Fruit fly (Drosophila melanogaster) whole organism, embryonic: ENCODE results near the gene niki.
A peak's percentile ranks its signal among the peaks of the same experiment; 100 is the strongest.

Source experiments
- Atf-2 ChIP-seq: fragments of 200-800 bp; sonication (Bioruptor generic); optimal IDR thresholded peaks from 2 replicates; lab custom pipeline; 2016; ENCODE audit warnings: missing biosample characterization, missing genetic modification characterization
- BEAF-32 ChIP-seq: fragments of 200-800 bp; sonication (Bioruptor generic); optimal IDR thresholded peaks from 3 replicates; lab custom pipeline; 2017; ENCODE audit warnings: missing biosample characterization, missing genetic modification characterization, mild to moderate bottlenecking, moderate library complexity, missing genetic modification reagents
- CG10366 ChIP-seq: fragments of 200-800 bp; sonication (Bioruptor generic); IDR thresholded peaks from 2 replicates; pipeline ENCODE4 v1.3.6; 2022; ENCODE audit warnings: missing biosample characterization, missing genetic modification characterization
- CG10462 ChIP-seq: fragments of 200-800 bp; sonication (Bioruptor generic); optimal IDR thresholded peaks from 2 replicates; lab custom pipeline; 2016; ENCODE audit warnings: missing biosample characterization, missing genetic modification characterization
- CG10565 ChIP-seq: fragments of 200-800 bp; sonication (Bioruptor generic); optimal IDR thresholded peaks from 3 replicates; lab custom pipeline; 2016; ENCODE audit warnings: missing biosample characterization, mild to moderate bottlenecking, missing genetic modification characterization
- CG10959 ChIP-seq: fragments of 200-800 bp; sonication (Bioruptor generic); IDR thresholded peaks from 2 replicates; pipeline ENCODE4 v1.3.6; 2022; ENCODE audit warnings: missing biosample characterization, missing genetic modification characterization
- CG11085 ChIP-seq: fragments of 200-800 bp; sonication (Bioruptor generic); IDR thresholded peaks from 2 replicates; pipeline ENCODE4 v1.3.6; 2022; ENCODE audit warnings: missing biosample characterization, missing genetic modification characterization
- CG11695 ChIP-seq: fragments of 200-800 bp; sonication (Bioruptor generic); IDR thresholded peaks from 3 replicates; pipeline ENCODE4 v1.3.6; 2022; ENCODE audit warnings: missing biosample characterization, missing genetic modification characterization
- CG12071 ChIP-seq: fragments of 200-800 bp; sonication (Bioruptor generic); optimal IDR thresholded peaks from 3 replicates; lab custom pipeline; 2018; ENCODE audit warnings: missing biosample characterization, mild to moderate bottlenecking, missing genetic modification characterization
- CG12391 ChIP-seq: fragments of 200-800 bp; sonication (Bioruptor generic); optimal IDR thresholded peaks from 3 replicates; lab custom pipeline; 2018; ENCODE audit warnings: missing biosample characterization, mild to moderate bottlenecking, missing genetic modification characterization, moderate library complexity
- CG1529 ChIP-seq: fragments of 200-800 bp; sonication (Bioruptor generic); optimal IDR thresholded peaks from 3 replicates; lab custom pipeline; 2018; ENCODE audit warnings: missing biosample characterization, missing genetic modification characterization
- CG15479 ChIP-seq: fragments of 200-800 bp; sonication (Bioruptor generic); optimal IDR thresholded peaks from 3 replicates; lab custom pipeline; 2019; ENCODE audit warnings: missing biosample characterization, mild to moderate bottlenecking, missing genetic modification characterization, moderate library complexity
- CG31365 ChIP-seq: fragments of 200-800 bp; sonication (Bioruptor generic); optimal IDR thresholded peaks from 2 replicates; lab custom pipeline; 2018; ENCODE audit warnings: missing biosample characterization, mild to moderate bottlenecking, missing genetic modification characterization
- CG4282 ChIP-seq: fragments of 200-800 bp; sonication (Bioruptor generic); optimal IDR thresholded peaks from 2 replicates; lab custom pipeline; 2016; ENCODE audit warnings: missing biosample characterization, missing genetic modification characterization
- CG6254 ChIP-seq: fragments of 200-800 bp; sonication (Bioruptor generic); optimal IDR thresholded peaks from 3 replicates; lab custom pipeline; 2017; ENCODE audit warnings: mild to moderate bottlenecking, missing biosample characterization, missing genetic modification reagents, missing genetic modification characterization
- CG7786 ChIP-seq: fragments of 200-800 bp; sonication (Bioruptor generic); optimal IDR thresholded peaks from 2 replicates; lab custom pipeline; 2016; ENCODE audit warnings: missing biosample characterization, missing genetic modification characterization
- CG7963 ChIP-seq: fragments of 200-800 bp; sonication (Bioruptor generic); IDR thresholded peaks from 3 replicates; pipeline ENCODE4 v1.3.6; 2022; ENCODE audit warnings: missing biosample characterization, missing genetic modification characterization; ENCODE audit not compliant: partially characterized antibody
- CG8281 ChIP-seq: fragments of 200-800 bp; sonication (Bioruptor generic); optimal IDR thresholded peaks from 2 replicates; lab custom pipeline; 2018; ENCODE audit warnings: missing biosample characterization, mild to moderate bottlenecking, missing genetic modification characterization, moderate library complexity
- CG8924 ChIP-seq: fragments of 200-800 bp; optimal IDR thresholded peaks from 3 replicates; lab custom pipeline; 2019; ENCODE audit warnings: missing biosample characterization, mild to moderate bottlenecking, missing genetic modification characterization, moderate library complexity
- Dip3 ChIP-seq: fragments of 200-800 bp; sonication (Bioruptor generic); optimal IDR thresholded peaks from 3 replicates; lab custom pipeline; 2016; ENCODE audit warnings: missing biosample characterization, missing genetic modification characterization
- Eip74EF ChIP-seq, 2 experiments: fragments of 200-800 bp in 1 of 2; fragments of >200 bp in 1 of 2; sonication (Bioruptor generic) in 1 of 2; optimal IDR thresholded peaks; 2 replicates each; lab custom pipeline; 2017 to 2019; ENCODE audit warnings: missing biosample characterization in 2 of 2, missing genetic modification characterization in 2 of 2, mild to moderate bottlenecking in 1 of 2, moderate library complexity in 1 of 2
- Ets97D ChIP-seq: fragments of 200-800 bp; sonication (Bioruptor generic); optimal IDR thresholded peaks from 3 replicates; lab custom pipeline; 2016; ENCODE audit warnings: missing biosample characterization, missing genetic modification characterization
- HLH3B ChIP-seq: fragments of 200-800 bp; sonication (Bioruptor generic); IDR thresholded peaks from 2 replicates; pipeline ENCODE4 v1.3.6; 2022; ENCODE audit warnings: missing biosample characterization, missing genetic modification characterization
- Hey ChIP-seq: fragments of 200-800 bp; sonication (Bioruptor generic); optimal IDR thresholded peaks from 3 replicates; lab custom pipeline; 2018; ENCODE audit warnings: missing biosample characterization, mild to moderate bottlenecking, missing genetic modification characterization
- Hr51 ChIP-seq, 2 experiments: fragments of 200-800 bp; sonication (Bioruptor generic); optimal IDR thresholded peaks; 2 replicates in 1 of 2; 3 replicates in 1 of 2; lab custom pipeline; 2016 to 2018; ENCODE audit warnings: missing biosample characterization in 2 of 2, missing genetic modification characterization in 2 of 2, mild to moderate bottlenecking in 1 of 2, moderate library complexity in 1 of 2
- MESR4 ChIP-seq: fragments of 200-800 bp; sonication (Bioruptor generic); optimal IDR thresholded peaks from 2 replicates; lab custom pipeline; 2018; ENCODE audit warnings: missing biosample characterization, mild to moderate bottlenecking, missing genetic modification characterization, moderate library complexity
- Mad ChIP-seq: fragments of 200-800 bp; sonication (Bioruptor generic); optimal IDR thresholded peaks from 2 replicates; lab custom pipeline; 2016; ENCODE audit warnings: missing biosample characterization, missing genetic modification characterization
- Med ChIP-seq: fragments of 200-800 bp; sonication (Bioruptor generic); peaks from one replicate; lab custom pipeline; 2016; ENCODE audit warnings: missing biosample characterization, missing genetic modification characterization, mild to moderate bottlenecking, inconsistent platforms, moderate library complexity
- NK7.1 ChIP-seq: fragments of 200-800 bp; sonication (Bioruptor generic); optimal IDR thresholded peaks from 3 replicates; lab custom pipeline; 2016; ENCODE audit warnings: missing biosample characterization, missing genetic modification characterization
- Nf-YC ChIP-seq: fragments of 200-800 bp; optimal IDR thresholded peaks from 3 replicates; lab custom pipeline; 2019; ENCODE audit warnings: missing biosample characterization, mild to moderate bottlenecking, missing genetic modification characterization, moderate library complexity
- Oli ChIP-seq: fragments of 200-800 bp; sonication (Bioruptor generic); optimal IDR thresholded peaks from 2 replicates; lab custom pipeline; 2018; ENCODE audit warnings: missing biosample characterization, mild to moderate bottlenecking, missing genetic modification characterization, moderate library complexity
- Six4 ChIP-seq: fragments of 200-800 bp; sonication (Bioruptor generic); optimal IDR thresholded peaks from 2 replicates; lab custom pipeline; 2016; ENCODE audit warnings: missing biosample characterization, missing genetic modification characterization
- Stat92E ChIP-seq, 3 experiments: fragments of >200 bp in 2 of 3; fragments of 200-800 bp in 1 of 3; sonication (Bioruptor generic) in 1 of 3; optimal IDR thresholded peaks; 2 replicates each; lab custom pipeline; 2017 to 2019; ENCODE audit warnings: missing biosample characterization in 3 of 3, missing genetic modification characterization in 3 of 3, mild to moderate bottlenecking in 1 of 3, moderate library complexity in 1 of 3
- ab ChIP-seq: fragments of 200-800 bp; sonication (Bioruptor generic); optimal IDR thresholded peaks from 2 replicates; lab custom pipeline; 2016; ENCODE audit warnings: missing biosample characterization, missing genetic modification characterization
- bcd ChIP-seq: fragments of 200-800 bp; sonication (Bioruptor generic); optimal IDR thresholded peaks from 2 replicates; lab custom pipeline; 2017; ENCODE audit warnings: missing biosample characterization, mild to moderate bottlenecking, missing genetic modification characterization
- ci ChIP-seq: fragments of 200-800 bp; sonication (Bioruptor generic); IDR thresholded peaks from 3 replicates; pipeline ENCODE4 v1.3.6; 2022; ENCODE audit warnings: missing biosample characterization, missing genetic modification characterization
- crc ChIP-seq: fragments of 200-800 bp; sonication (Bioruptor generic); optimal IDR thresholded peaks from 2 replicates; lab custom pipeline; 2016; ENCODE audit warnings: missing biosample characterization, missing genetic modification characterization
- dati ChIP-seq: fragments of 200-800 bp; sonication (Bioruptor generic); IDR thresholded peaks from 2 replicates; pipeline ENCODE4 v1.3.6; 2022; ENCODE audit warnings: missing biosample characterization, missing genetic modification characterization
- en ChIP-seq: fragments of 200-800 bp; sonication (Bioruptor generic); optimal IDR thresholded peaks from 2 replicates; lab custom pipeline; 2016; ENCODE audit warnings: missing biosample characterization, missing genetic modification characterization
- gcm ChIP-seq: fragments of 200-800 bp; sonication (Bioruptor generic); optimal IDR thresholded peaks from 2 replicates; lab custom pipeline; 2019; ENCODE audit warnings: missing biosample characterization, mild to moderate bottlenecking, missing genetic modification characterization, moderate library complexity
- lab ChIP-seq: fragments of 200-800 bp; sonication (Bioruptor generic); optimal IDR thresholded peaks from 3 replicates; lab custom pipeline; 2017; ENCODE audit warnings: missing biosample characterization, missing genetic modification characterization, mild to moderate bottlenecking, moderate library complexity, missing genetic modification reagents
- ro ChIP-seq: fragments of 200-800 bp; sonication (Bioruptor generic); IDR thresholded peaks from 2 replicates; pipeline ENCODE4 v1.3.6; 2022; ENCODE audit warnings: missing biosample characterization, missing genetic modification characterization
- sc ChIP-seq, 3 experiments: fragments of >200 bp in 2 of 3; fragments of 200-800 bp in 1 of 3; sonication (Bioruptor generic) in 1 of 3; optimal IDR thresholded peaks; 2 replicates in 2 of 3; 3 replicates in 1 of 3; lab custom pipeline; 2017; ENCODE audit warnings: mild to moderate bottlenecking in 1 of 3, missing biosample characterization in 1 of 3, missing genetic modification characterization in 1 of 3, missing genetic modification reagents in 1 of 3
- sd ChIP-seq: fragments of 200-800 bp; sonication (Bioruptor generic); optimal IDR thresholded peaks from 3 replicates; lab custom pipeline; 2018; ENCODE audit warnings: missing biosample characterization, mild to moderate bottlenecking, missing genetic modification characterization, moderate library complexity
- seq ChIP-seq: fragments of 200-800 bp; sonication (Bioruptor generic); IDR thresholded peaks from 2 replicates; pipeline ENCODE4 v1.3.6; 2022; ENCODE audit warnings: missing biosample characterization, missing genetic modification characterization
- tio ChIP-seq: fragments of 200-800 bp; sonication (Bioruptor generic); optimal IDR thresholded peaks from 2 replicates; lab custom pipeline; 2017; ENCODE audit warnings: missing biosample characterization, missing genetic modification characterization, inconsistent platforms
- zfh1 ChIP-seq: fragments of 200-800 bp; sonication (Bioruptor generic); IDR thresholded peaks from 3 replicates; pipeline ENCODE4 v1.3.6; 2022; ENCODE audit warnings: missing biosample characterization, missing genetic modification characterization

niki gene

DNA sequence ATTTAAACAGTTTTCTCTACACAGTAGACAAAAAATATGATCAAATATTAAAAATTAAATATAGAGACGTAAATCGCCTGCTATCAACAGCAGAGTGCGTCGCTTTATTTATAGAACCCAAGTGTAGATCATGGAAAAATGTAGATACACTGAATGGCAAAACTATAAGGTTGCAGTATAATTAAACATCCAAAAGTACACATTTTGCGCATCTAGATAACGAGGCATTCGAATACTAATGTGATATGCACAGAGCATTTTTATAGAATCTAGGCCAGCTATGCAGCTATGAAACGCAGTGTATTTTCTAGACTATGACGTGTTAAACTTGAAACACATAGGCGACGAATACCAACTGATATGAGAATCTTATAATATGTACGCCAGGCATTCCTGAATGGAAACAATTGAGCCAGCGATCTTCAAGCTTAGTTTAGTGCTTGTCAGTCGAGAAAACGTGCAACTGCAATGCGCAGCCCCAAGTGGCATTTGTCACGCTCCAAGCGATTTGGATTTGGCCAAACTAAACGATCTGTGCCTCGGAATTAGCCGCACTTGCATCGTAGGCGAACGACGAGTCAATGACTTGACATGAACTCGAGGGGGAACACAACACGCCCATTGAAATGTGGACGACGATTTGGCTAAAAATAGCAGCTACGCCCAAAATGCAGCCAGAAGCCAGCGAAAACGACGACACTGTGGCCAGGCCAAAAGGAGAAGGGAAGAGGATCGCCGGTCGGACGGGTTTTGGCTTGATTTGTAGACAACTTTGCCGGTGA is 14.4 kb downstream of the niki start (continued):
- peak; percentile 73 for TF ChIP-seq CG8281 (tag; lab: Kevin White, UChicago)
- TF ChIP-seq CG31365, result peak; percentile 74
- peak; percentile 63 for TF ChIP-seq Atf-2 (GFP tag; lab: Kevin White, UChicago)
- peak; percentile 98 for TF ChIP-seq CG11695 (GFP tag; lab: Robert Waterston, UW)
- TF ChIP-seq CG10366 (GFP tag; lab: Robert Waterston, UW), result peak; percentile 89
- peak; percentile 94 for TF ChIP-seq ci (GFP tag; lab: Robert Waterston, UW)
- TF ChIP-seq zfh1 (GFP tag; lab: Robert Waterston, UW), result peak; percentile 87
- peak; percentile 92 for TF ChIP-seq CG7786 (GFP tag; lab: Kevin White, UChicago)
- peak; percentile 63; the same call in 1 of the 2 replicates for TF ChIP-seq CG11085 (GFP tag; lab: Robert Waterston, UW)
- peak; percentile 59 for TF ChIP-seq Hey (tag; lab: Kevin White, UChicago)
- peak in 1 of 2 experiments; percentile 81 for TF ChIP-seq Eip74EF (GFP tag; optimal IDR thresholded peaks at IDR 0.05; lab: Kevin White, UChicago)
- peak; percentile 99 for TF ChIP-seq Med (GFP tag; lab: Kevin White, UChicago)
- peak; percentile 95 for TF ChIP-seq lab
- TF ChIP-seq MESR4 (GFP tag; lab: Kevin White, UChicago), result peak; percentile 44
- peak; percentile 76 for TF ChIP-seq Ets97D (GFP tag; lab: Kevin White, UChicago)
- TF ChIP-seq dati (GFP tag; lab: Robert Waterston, UW), result peak; percentile 65
- TF ChIP-seq Mad (GFP tag; lab: Kevin White, UChicago), result peak; percentile 86
- peak; percentile 89 for TF ChIP-seq Oli
- no peak for TF ChIP-seq CG7963 (GFP tag; lab: Robert Waterston, UW)
- TF ChIP-seq gcm (GFP tag; lab: Kevin White, UChicago), result peak; percentile 82
- TF ChIP-seq Six4, result peak; percentile 75
- peak; percentile 89 for TF ChIP-seq HLH3B (GFP tag; lab: Robert Waterston, UW)
- TF ChIP-seq Stat92E (GFP tag; optimal IDR thresholded peaks at IDR 0.05; lab: Kevin White, UChicago), result peak in 1 of 3 experiments; percentile 6
- peak; percentile 92 for TF ChIP-seq seq (GFP tag; lab: Robert Waterston, UW)
- TF ChIP-seq sd (tag; lab: Kevin White, UChicago), result peak; percentile 84
- peak; percentile 44 for TF ChIP-seq CG10565 (GFP tag; lab: Kevin White, UChicago)
- peak; percentile 63 for TF ChIP-seq en
- TF ChIP-seq CG10959 (GFP tag; lab: Robert Waterston, UW), result peak; percentile 58; the same call in 1 of the 2 replicates
- no peak for TF ChIP-seq sc (optimal IDR thresholded peaks at IDR 0.05; lab: Kevin White, UChicago)
- peak; percentile 69 for TF ChIP-seq sc (GFP tag; optimal IDR thresholded peaks at IDR 0.05; lab: Kevin White, UChicago)
- peak; percentile 86 for TF ChIP-seq CG8924 (tag; lab: Kevin White, UChicago)
- peak; percentile 82 for TF ChIP-seq bcd (GFP tag; lab: Kevin White, UChicago)
- TF ChIP-seq Nf-YC (tag; lab: Kevin White, UChicago), result peak; percentile 72
- TF ChIP-seq CG1529, result peak; percentile 78
- TF ChIP-seq CG12071, result peak; percentile 94
- peak; percentile 76 to 90 for TF ChIP-seq Hr51 (GFP tag; optimal IDR thresholded peaks at IDR 0.05; lab: Kevin White, UChicago)
- peak; percentile 85 for TF ChIP-seq CG12391 (tag; lab: Kevin White, UChicago)
- TF ChIP-seq Dip3 (GFP tag; lab: Kevin White, UChicago), result peak; percentile 93
- peak; percentile 57 for TF ChIP-seq CG4282
- no peak for TF ChIP-seq CG15479 (GFP tag; lab: Kevin White, UChicago)
- peak; percentile 50; the same call in 1 of the 2 replicates for TF ChIP-seq ro (GFP tag; lab: Robert Waterston, UW)
- peak; percentile 62 for TF ChIP-seq crc (GFP tag; lab: Kevin White, UChicago)
- TF ChIP-seq CG10462 (GFP tag; lab: Kevin White, UChicago), result peak; percentile 69
- no peak for TF ChIP-seq BEAF-32 (GFP tag; lab: Kevin White, UChicago)
- TF ChIP-seq ab (GFP tag; lab: Kevin White, UChicago), result peak; percentile 78
- TF ChIP-seq CG6254, result no peak
- TF ChIP-seq NK7.1 (GFP tag; lab: Kevin White, UChicago), result peak; percentile 67
- peak; percentile 79 for TF ChIP-seq tio (GFP tag; lab: Kevin White, UChicago)
